Worm (Caenorhabditis elegans): ENCODE data around the gene Y59E9AL.4.

ce11 chrIV:5221721-5222120, 6.7 kb upstream of the Y59E9AL.4 start:
- no peak for TF ChIP-seq T26A8.4 (GFP tag; IDR thresholded peaks at IDR 0.05)
- no peak for TF ChIP-seq unc-39 (tag; optimal IDR thresholded peaks at IDR 0.05)
- TF ChIP-seq nhr-102 (tag; optimal IDR thresholded peaks at IDR 0.05), result no peak
- TF ChIP-seq zip-11 (GFP tag; IDR thresholded peaks at IDR 0.05), result no peak
- TF ChIP-seq zfp-3 (GFP tag; conservative IDR thresholded peaks at IDR 0.05), result no peak
- TF ChIP-seq mxl-3 (GFP tag; optimal IDR thresholded peaks at IDR 0.05), result no peak
- no peak for TF ChIP-seq mxl-2 (GFP tag; conservative IDR thresholded peaks at IDR 0.05)
- TF ChIP-seq ctbp-1 (GFP tag; IDR thresholded peaks at IDR 0.05), result no peak
- TF ChIP-seq unc-130 (GFP tag; optimal IDR thresholded peaks at IDR 0.05), result no peak
- TF ChIP-seq aha-1 (tag), result peak; percentile 65

Measured in whole organism, L4 larva.